Worm (Caenorhabditis elegans) whole organism, dauer: ENCODE data around the gene T28A11.17.

Source experiments
- unc-62 ChIP-seq: sonication (generic microtip); optimal IDR thresholded peaks from 2 replicates; lab custom pipeline; 2017; ENCODE audit warnings: missing biosample characterization, missing genetic modification reagents, missing genetic modification characterization

T28A11.17 gene

DNA sequence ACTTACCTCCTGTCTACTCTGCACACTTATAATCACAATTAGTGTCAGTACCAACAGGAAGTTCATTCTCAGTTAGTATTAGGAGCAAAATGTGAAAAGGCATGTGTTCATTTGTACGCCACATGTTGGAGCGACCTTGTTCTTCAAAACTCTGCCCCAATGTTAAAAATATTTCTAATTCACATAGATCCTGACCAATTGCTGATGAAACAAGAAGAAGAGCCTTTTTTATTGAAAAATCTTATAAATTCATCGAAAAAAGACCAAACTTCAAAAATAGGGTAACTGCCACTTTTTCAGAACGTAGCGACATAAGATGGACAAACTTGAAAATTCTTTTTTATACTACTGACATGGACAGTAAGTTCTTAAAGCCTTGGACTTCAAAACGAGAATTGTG, at the start of gene T28A11.17:
TSS of gene T28A11.17 (minus strand) at position 101 of the 400 bp plus-strand sequence.
- TF ChIP-seq unc-62 = no peak

DNA sequence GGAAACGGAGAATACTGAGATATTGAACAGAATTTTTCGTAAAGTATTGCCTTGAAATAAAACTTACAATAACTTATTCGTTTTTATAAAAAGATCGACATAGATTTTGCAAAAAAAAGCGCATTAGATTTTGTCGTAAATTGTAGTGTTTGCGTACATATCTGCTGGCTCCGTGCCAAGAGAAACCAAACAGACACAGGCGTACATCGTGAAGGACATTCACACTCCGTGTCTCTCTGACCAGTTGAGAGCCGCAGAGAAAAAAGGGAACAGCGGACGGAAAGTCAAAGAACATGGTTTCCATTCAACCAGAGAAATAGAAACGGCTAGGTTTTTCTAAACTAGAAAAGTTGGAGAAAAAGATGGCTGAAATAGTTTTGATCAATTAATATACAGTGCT, 49.2 kb upstream of the T28A11.17 start, which contains the start of gene arrd-19:
TSS of gene arrd-19 (minus strand) at position 209 of the 400 bp plus-strand sequence.
- no peak for TF ChIP-seq unc-62

DNA sequence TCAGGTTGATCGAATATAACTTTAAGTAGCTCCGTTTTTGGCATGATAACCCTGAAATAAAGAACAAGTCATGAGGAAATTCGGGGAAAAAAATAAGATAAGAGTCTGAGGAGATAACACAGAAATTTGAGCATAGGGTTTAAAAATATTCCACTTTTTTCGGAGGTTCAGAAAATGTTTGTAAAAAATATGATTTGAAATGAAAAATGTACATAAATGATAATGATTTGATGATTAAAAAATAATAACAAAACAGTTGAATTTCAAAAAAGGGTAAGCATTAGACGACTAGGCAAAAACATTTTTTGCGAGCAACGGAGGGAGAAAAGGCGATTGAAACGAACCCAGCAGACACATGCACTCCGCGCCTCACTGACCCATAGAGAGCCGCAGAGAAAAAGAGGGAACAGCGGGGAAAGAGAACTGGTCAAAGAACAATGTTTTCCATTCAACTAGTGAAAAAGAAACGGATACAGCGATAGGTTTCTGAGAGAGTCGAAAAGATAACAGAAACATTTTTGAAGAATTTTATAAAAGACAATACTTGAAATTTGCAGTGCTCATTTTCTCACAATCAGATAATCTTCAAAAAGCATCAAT, 46.1 kb upstream of the T28A11.17 start, which contains the start of gene arrd-18:
TSS of gene arrd-18 (minus strand) at position 51 of the 600 bp plus-strand sequence.
- TF ChIP-seq unc-62 = no peak

DNA sequence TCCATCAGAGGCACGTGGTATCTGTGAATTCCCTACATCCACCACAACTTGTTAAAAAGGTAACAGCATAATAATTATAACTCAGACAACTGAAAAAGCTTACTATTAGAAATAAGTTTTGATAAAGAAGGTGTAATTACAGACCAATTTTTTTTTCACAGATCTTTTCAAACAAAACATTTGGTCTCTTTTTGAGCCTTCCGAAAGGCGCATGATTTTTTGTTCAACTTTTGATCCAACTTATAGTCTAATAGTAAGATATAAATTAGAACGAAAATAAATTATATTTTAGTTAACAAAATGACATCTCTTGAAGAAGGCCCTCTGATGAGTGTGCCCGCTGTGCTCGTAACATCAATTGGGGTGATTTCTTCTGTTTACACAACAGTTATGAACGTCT, 42.1 kb upstream of the T28A11.17 start, which contains the start of gene srbc-3:
TSS of gene srbc-3 (plus strand) at position 301 of the 400 bp plus-strand sequence.
- TF ChIP-seq unc-62 = no peak

DNA sequence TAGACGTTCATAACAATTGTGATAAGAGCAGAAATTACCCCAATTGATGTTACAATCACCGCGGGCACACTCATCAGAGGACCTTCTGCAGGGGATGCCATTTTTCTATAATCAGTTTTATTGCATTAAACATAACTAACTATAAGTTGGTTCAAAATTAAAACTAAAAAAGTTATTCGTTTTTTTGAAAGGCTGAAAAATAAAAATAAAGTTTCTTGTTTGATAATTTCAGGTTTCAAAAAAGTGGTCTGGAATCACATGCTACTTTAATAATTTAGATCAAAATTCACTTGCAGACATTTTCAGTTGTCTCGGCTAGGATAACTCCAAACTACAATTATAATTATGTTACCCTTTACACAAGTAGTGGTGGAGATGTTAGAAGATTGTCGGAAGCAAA, 35.8 kb upstream of the T28A11.17 start, which contains the start of gene srbc-1:
TSS of gene srbc-1 (minus strand) at position 101 of the 400 bp plus-strand sequence.
- TF ChIP-seq unc-62 = no peak

DNA sequence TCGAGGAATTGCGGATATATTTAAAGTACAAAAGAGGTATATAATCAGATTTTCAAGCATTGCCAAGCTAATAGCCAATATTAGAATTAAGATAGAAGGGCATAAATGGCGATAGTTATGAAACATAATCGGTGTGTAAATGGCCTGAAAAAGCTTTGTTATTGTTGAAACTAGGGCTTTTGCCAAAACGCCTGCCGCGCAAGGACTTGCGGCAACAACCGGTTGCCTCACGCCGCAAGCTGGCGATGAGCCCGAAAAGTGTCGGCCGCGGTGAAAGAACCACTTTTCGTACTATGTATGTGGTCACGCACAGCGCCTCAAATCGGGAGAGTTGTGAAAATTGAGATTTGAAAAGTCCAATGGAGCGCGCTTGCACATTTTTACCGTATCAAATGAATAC, 33.3 kb upstream of the T28A11.17 start:
- TF ChIP-seq unc-62 = no peak

DNA sequence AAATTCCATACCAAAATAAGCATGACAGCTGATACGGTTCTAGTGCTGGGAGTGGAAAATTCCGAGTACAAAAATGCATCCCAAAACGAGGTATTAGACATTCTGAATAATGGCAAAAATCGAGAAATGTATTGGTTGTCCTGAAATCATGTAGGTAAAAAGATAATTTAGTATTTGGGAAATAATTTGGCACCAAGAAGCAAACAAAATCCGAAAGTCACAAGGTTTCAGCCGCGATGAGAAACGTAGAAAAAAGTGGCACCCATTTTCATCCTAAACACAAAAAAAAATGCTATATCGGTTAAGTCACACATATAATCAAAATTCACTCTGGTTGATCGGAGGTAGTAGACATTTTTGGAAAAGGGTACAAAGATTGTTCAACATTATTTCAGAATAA, 31.7 kb upstream of the T28A11.17 start, which contains the start of gene srx-122:
TSS of gene srx-122 (minus strand) at position 101 of the 400 bp plus-strand sequence.
- TF ChIP-seq unc-62 = no peak

DNA sequence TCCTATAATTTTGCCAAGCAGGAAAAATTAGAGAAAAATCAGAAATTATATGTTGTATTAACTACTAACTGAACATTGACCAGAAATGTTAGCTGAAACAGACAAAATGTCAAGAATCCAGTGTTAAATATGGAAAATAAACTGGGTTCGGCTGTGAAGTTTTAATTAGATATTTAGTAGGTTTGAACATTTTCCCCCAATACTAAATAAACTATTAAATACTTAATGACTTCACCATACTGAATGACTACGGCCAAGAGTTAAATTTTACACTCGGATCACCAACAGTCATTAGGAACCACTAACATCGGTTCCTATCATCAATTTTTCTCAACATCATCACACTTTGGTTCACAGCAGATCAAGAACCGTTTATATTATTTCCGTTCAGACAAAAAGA, 29.3 kb upstream of the T28A11.17 start:
- no peak for TF ChIP-seq unc-62

DNA sequence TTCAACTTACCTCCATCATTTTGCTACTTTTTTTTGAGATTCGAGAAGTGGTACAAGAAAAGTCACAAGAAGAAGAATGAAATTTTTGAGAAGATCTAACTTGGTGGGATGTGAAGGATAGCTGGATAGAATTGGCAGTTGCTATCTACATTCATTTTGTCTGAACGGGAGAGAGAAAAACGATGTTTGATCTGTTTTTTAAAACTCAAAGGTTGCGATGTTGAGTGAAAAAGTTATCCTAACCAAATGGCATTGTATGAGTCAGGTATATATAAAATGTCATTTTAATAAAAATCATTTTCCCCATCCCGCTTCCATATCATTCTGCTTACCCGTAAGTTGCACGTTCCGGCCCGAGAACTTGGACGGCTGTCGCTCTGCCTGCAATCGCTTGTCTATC, 23.2 kb upstream of the T28A11.17 start, which contains the start of gene F35F10.6:
TSS of gene F35F10.6 (minus strand) at position 101 of the 400 bp plus-strand sequence.
- TF ChIP-seq unc-62 = no peak

DNA sequence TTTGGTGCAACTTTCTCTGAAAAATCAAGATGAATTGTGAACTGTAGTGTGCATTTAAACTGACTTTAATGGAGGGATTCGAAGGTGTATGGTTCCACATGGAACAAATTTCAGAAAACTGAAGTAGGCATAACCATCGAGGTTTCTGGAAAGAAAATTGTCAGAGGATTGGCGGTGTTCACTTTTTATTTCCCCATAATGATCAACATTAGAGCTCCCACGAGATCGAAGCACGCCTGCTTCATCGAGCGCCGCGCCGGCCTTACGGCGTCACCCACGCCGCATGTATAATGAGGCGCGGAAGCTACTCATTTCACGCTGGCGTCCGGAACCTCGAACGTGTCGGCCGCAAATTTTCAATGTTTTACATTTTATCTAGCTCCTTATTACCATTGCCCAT, 22.0 kb upstream of the T28A11.17 start:
- TF ChIP-seq unc-62 = no peak

DNA sequence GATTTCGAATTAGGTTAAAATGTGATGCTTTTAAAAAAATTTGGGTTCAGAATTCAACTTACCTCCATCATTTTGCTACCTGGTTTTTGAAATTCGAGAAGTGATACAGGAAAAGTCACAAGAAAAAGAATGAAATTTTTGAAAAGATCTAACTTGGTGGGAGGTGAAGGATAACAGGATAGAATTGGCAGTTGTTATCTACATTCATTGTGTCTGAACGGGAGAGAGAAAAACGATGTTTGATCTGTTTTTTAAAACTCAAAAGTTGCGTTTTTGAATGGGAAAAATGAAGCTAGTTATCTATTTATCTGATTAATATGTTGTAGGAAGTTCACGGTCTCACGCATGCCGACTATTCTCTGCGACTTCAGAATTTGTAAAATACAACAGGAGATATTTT, 21.2 kb upstream of the T28A11.17 start, which contains the start of gene F35F10.7:
TSS of gene F35F10.7 (minus strand) at position 101 of the 400 bp plus-strand sequence.
- TF ChIP-seq unc-62 = no peak

DNA sequence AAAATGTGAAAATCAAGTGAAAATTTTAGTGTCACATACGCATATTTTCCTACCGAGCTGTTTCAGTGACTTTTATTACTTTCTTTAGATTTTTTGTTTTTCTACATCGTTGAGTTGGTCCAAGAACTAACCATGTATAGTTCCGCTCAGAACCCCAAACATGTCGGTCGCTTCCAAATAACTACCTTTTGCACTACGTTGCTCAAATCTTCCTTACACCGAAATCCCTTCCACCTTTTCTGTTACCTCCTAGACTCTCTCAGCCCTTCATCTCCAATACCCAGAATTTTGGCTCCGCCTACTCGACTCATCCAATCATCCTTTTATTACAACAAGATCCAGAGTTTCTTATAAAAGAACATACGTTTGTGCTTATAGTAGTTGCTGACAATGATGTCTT, 18.5 kb upstream of the T28A11.17 start, which contains the start of gene F35F10.5:
TSS of gene F35F10.5 (plus strand) at position 301 of the 400 bp plus-strand sequence.
- TF ChIP-seq unc-62 = no peak

DNA sequence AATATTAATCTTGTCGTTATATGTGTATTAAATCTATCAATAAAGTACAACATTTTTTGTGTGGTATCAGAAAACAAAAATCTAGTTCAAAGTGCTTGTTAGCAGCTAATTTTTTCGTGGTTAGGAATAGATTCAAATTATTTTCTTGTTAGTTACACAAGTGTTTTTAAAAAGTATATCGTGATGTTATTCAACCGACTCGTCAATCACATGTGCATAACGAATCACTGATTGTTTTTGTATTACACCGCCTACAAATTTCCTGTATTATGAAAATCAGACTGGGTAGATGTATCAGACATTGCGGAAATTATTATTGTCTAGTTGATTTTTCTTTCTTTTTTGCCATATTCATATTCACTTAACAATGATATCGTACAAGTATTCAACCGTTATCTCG, 16.9 kb upstream of the T28A11.17 start, which contains the start of gene str-64:
TSS of gene str-64 (plus strand) at position 301 of the 400 bp plus-strand sequence.
- no peak for TF ChIP-seq unc-62

DNA sequence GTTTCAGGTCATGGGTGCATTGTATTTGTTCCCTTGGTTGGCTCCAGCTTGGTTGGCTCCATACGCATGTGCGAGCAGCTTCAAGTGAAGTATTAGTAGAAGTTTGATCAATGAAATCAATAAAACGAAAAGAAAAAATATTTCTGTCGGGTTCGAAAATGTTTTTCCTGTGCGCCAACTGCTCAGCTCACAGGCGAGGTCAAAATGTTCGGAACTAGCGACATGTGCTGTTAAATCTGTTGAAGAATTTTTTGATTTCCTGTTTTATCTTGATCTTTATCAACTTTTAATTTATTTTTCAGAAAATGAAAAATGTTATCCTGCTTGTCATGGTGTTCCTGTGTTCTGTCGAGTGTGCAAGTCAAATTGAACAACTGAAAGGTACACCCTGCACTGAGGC, 15.4 kb upstream of the T28A11.17 start, which contains the start of gene T28A11.25:
TSS of gene T28A11.25 (plus strand) at position 301 of the 400 bp plus-strand sequence.
- no peak for TF ChIP-seq unc-62

DNA sequence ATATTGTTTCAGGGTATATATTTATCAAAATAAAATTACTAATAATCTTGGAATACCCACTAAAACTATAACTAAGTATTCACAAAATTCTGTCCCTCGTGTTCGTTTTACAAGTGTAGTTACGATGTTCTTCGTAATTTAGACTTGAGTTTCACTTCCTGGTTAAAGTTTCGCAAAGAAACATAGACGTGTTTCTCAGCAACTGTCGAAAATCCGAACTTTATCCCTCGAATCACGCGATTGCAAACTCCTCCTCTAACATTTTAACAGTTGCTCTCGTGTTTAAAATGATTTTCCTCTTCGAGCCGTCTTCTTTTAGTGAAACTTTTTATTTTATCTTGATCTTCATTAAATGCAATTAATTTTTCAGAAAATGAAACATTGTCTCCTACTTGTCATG, 13.9 kb upstream of the T28A11.17 start, which contains the start of gene T28A11.2:
TSS of gene T28A11.2 (plus strand) at position 371 of the 400 bp plus-strand sequence.
- no peak for TF ChIP-seq unc-62

DNA sequence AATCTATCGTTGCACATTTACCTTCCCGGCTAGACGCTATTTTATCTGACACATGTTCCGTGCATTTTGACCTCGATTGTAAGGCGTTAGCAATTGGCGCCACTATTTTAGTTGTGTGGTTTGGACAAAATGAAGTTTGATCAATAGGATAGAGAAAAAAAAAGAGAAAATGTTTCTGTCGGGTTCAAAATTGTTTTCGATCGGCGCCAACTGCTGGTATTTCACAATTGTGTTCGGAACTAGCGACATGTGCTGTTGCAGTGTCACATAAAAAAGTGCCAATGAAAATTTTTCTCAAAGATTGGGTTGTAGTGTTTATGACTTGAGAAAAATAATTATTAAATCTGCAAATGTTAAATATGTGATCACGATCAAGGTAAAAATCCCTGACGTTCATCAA, 13.0 kb upstream of the T28A11.17 start:
- TF ChIP-seq unc-62 = no peak

DNA sequence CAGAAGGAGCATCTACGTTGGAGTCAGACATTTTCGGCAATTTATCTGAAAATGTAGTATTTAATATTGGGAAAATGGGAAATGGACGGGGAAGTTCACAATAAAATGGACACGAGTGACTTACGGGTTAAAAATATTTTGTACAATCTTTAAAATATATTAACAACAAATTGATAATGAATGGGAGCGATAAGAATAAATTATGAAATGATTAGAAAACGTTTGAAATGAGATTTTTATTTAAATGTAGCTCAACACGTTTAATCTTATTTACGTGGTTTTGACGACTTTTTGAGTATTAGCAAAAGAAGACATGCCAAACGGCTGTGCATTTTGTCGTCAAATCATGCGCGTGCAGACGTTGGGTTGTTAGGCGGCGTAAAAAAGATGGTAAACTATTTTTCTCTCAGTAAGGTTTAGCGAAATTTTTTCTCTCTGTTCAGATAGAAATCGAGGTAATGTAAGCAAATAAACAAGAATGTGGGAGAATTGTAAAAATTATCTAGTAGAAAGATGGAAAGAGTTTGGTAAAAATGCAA, 12.1 kb upstream of the T28A11.17 start, which contains the start of gene fbxa-64:
TSS of gene fbxa-64 (minus strand) at position 51 of the 539 bp plus-strand sequence.
- TF ChIP-seq unc-62 = no peak
